Fruit fly (Drosophila melanogaster): ENCODE measurements around the gene mor.
A peak's percentile ranks its signal among the peaks of the same experiment; 100 is the strongest.

mor gene

dm6 chr3R:15974235-15974634 is 1.5 kb upstream of the mor start (continued):
- peak; percentile 68 for TF ChIP-seq gcm (GFP tag; optimal IDR thresholded peaks at IDR 0.05)
- TF ChIP-seq mam (GFP tag; optimal IDR thresholded peaks at IDR 0.05): peak; percentile 77
- peak; percentile 70 for TF ChIP-seq CG5180 (GFP tag; optimal IDR thresholded peaks at IDR 0.05)
- TF ChIP-seq jumu (GFP tag; optimal IDR thresholded peaks at IDR 0.05): peak; percentile 74
- TF ChIP-seq D19B (GFP tag; optimal IDR thresholded peaks at IDR 0.05): peak; percentile 54
- TF ChIP-seq eyg (GFP tag; optimal IDR thresholded peaks at IDR 0.05): peak; percentile 76
- peak; percentile 68 for TF ChIP-seq CG1602 (GFP tag; optimal IDR thresholded peaks at IDR 0.05)
- TF ChIP-seq Myb (GFP tag; optimal IDR thresholded peaks at IDR 0.05): peak; percentile 55
- peak; percentile 64 for TF ChIP-seq Six4 (GFP tag; optimal IDR thresholded peaks at IDR 0.05)
- TF ChIP-seq CG10462 (GFP tag; optimal IDR thresholded peaks at IDR 0.05): peak; percentile 66
- TF ChIP-seq CG6175 (GFP tag; IDR thresholded peaks at IDR 0.05): no peak
- peak; percentile 84 for TF ChIP-seq CG7556 (GFP tag; optimal IDR thresholded peaks at IDR 0.05)
- TF ChIP-seq CG12391 (tag; optimal IDR thresholded peaks at IDR 0.05): peak; percentile 86
- TF ChIP-seq crc (GFP tag; optimal IDR thresholded peaks at IDR 0.05): peak; percentile 71
- TF ChIP-seq CG8089 (GFP tag; optimal IDR thresholded peaks at IDR 0.05): peak; percentile 71
- peak; percentile 23 for TF ChIP-seq mirr (GFP tag; optimal IDR thresholded peaks at IDR 0.05)
- TF ChIP-seq CG4424 (GFP tag; optimal IDR thresholded peaks at IDR 0.05): peak; percentile 83
- peak; percentile 80 for TF ChIP-seq D19A (tag; optimal IDR thresholded peaks at IDR 0.05)
- TF ChIP-seq CG11504 (tag; optimal IDR thresholded peaks at IDR 0.05): peak; percentile 88
- TF ChIP-seq Ravus (GFP tag; IDR thresholded peaks at IDR 0.05): no peak
- peak; percentile 78 for TF ChIP-seq Camta (GFP tag; optimal IDR thresholded peaks at IDR 0.05)
- no peak for TF ChIP-seq inv (GFP tag; IDR thresholded peaks at IDR 0.05; ENCODE audit: partially characterized antibody)
- peak; percentile 26 for TF ChIP-seq CG2202 (tag; optimal IDR thresholded peaks at IDR 0.05)
- peak; percentile 89 for TF ChIP-seq nmo (GFP tag; optimal IDR thresholded peaks at IDR 0.05)
- no peak for TF ChIP-seq GATAe (GFP tag; conservative IDR thresholded peaks at IDR 0.05)
- TF ChIP-seq lilli (GFP tag; optimal IDR thresholded peaks at IDR 0.05): peak; percentile 83
- peak; percentile 76 for TF ChIP-seq her (GFP tag; optimal IDR thresholded peaks at IDR 0.05)
- peak; percentile 80 for TF ChIP-seq CG17829 (tag; optimal IDR thresholded peaks at IDR 0.05)
- peak; percentile 93 for TF ChIP-seq dmrt99B (tag; optimal IDR thresholded peaks at IDR 0.05)
- TF ChIP-seq Max (GFP tag; optimal IDR thresholded peaks at IDR 0.05): peak; percentile 61
- TF ChIP-seq HHEX (GFP tag; optimal IDR thresholded peaks at IDR 0.05): peak; percentile 78
- no peak for TF ChIP-seq Mrtf (GFP tag; IDR thresholded peaks at IDR 0.05)
- peak; percentile 66 for TF ChIP-seq CG6854 (GFP tag; optimal IDR thresholded peaks at IDR 0.05)
- peak; percentile 67 for TF ChIP-seq CG3407 (GFP tag; optimal IDR thresholded peaks at IDR 0.05)
- no peak for TF ChIP-seq fru (optimal IDR thresholded peaks at IDR 0.05)
- peak; percentile 81 for TF ChIP-seq ind (GFP tag; optimal IDR thresholded peaks at IDR 0.05)
- TF ChIP-seq CG12104 (GFP tag; optimal IDR thresholded peaks at IDR 0.05): peak; percentile 53
- TF ChIP-seq Rfx (GFP tag; IDR thresholded peaks at IDR 0.05): no peak
- TF ChIP-seq CG2875 (GFP tag; optimal IDR thresholded peaks at IDR 0.05): peak; percentile 65
- peak; percentile 69 for TF ChIP-seq CG12942 (GFP tag; optimal IDR thresholded peaks at IDR 0.05)
- peak; percentile 61 for TF ChIP-seq Vsx1 (GFP tag; optimal IDR thresholded peaks at IDR 0.05)
- TF ChIP-seq CG2120 (GFP tag; optimal IDR thresholded peaks at IDR 0.05): peak; percentile 83
- TF ChIP-seq CG17186 (GFP tag; optimal IDR thresholded peaks at IDR 0.05): peak; percentile 7
- TF ChIP-seq Side (GFP tag; optimal IDR thresholded peaks at IDR 0.05): peak; percentile 61
- peak; percentile 66 for TF ChIP-seq CG4328 (GFP tag; optimal IDR thresholded peaks at IDR 0.05)
- TF ChIP-seq CG12769 (tag; optimal IDR thresholded peaks at IDR 0.05): peak; percentile 83
- TF ChIP-seq Ssrp (tag; optimal IDR thresholded peaks at IDR 0.05): peak; percentile 85
- peak; percentile 14 for TF ChIP-seq lbe (GFP tag; optimal IDR thresholded peaks at IDR 0.05)
- TF ChIP-seq CG12155 (GFP tag; optimal IDR thresholded peaks at IDR 0.05): peak; percentile 70
- TF ChIP-seq ATbp (GFP tag; optimal IDR thresholded peaks at IDR 0.05): peak; percentile 86
- TF ChIP-seq bsh (GFP tag; optimal IDR thresholded peaks at IDR 0.05): peak; percentile 76 to 84

Data from whole organism, embryonic.